Worm (Caenorhabditis elegans): Measurements from ENCODE around the gene srh-8.

- TF ChIP-seq ztf-4 (tag; optimal IDR thresholded peaks at IDR 0.05) (no peak), aly-2 (tag; optimal IDR thresholded peaks at IDR 0.05) (no peak)
Observed at ce11 chrV:4022309-4022708, 17.0 kb downstream of the srh-8 start, which contains the start of gene cyp-35A3.
